Worm (Caenorhabditis elegans) whole organism, L2 larva: ENCODE measurements around the gene F47G9.4.

Experiments
- C34F6.9 ChIP-seq: fragments of 150-350 bp; optimal IDR thresholded peaks from 2 replicates; lab custom pipeline; 2014; ENCODE audit warnings: missing biosample characterization, missing genetic modification characterization
- F13H6.1 ChIP-seq: sonication (generic microtip); optimal IDR thresholded peaks from 2 replicates; lab custom pipeline; 2016; ENCODE audit warnings: missing genetic modification characterization, missing compliant biosample characterization
- R02D3.7 ChIP-seq: fragments of 150-350 bp; optimal IDR thresholded peaks from 2 replicates; lab custom pipeline; 2014; ENCODE audit warnings: missing biosample characterization, missing genetic modification characterization
- ZK546.5 ChIP-seq: sonication (generic microtip); optimal IDR thresholded peaks from 2 replicates; lab custom pipeline; 2017; ENCODE audit warnings: missing biosample characterization, missing genetic modification characterization
- alr-1 ChIP-seq: fragments of 150-350 bp; optimal IDR thresholded peaks from 2 replicates; lab custom pipeline; 2014; ENCODE audit warnings: missing biosample characterization, missing genetic modification characterization
- aly-2 ChIP-seq: fragments of 150-350 bp; optimal IDR thresholded peaks from 2 replicates; lab custom pipeline; 2014; ENCODE audit warnings: missing biosample characterization, missing genetic modification characterization
- ama-1 ChIP-seq: fragments of 150-350 bp; optimal IDR thresholded peaks from 2 replicates; lab custom pipeline; 2018; ENCODE audit warnings: inconsistent platforms
- blmp-1 ChIP-seq: sonication (generic microtip); optimal IDR thresholded peaks from 2 replicates; lab custom pipeline; 2017; ENCODE audit warnings: missing genetic modification characterization, mild to moderate bottlenecking, missing compliant biosample characterization, antibody characterized with exemption, moderate library complexity; ENCODE audit not compliant: insufficient read depth
- ceh-16 ChIP-seq: fragments of 150-350 bp; optimal IDR thresholded peaks from 2 replicates; lab custom pipeline; 2014; ENCODE audit warnings: missing biosample characterization, missing genetic modification characterization
- crh-2 ChIP-seq: sonication (generic microtip); optimal IDR thresholded peaks from 2 replicates; lab custom pipeline; 2017; ENCODE audit warnings: missing biosample characterization, missing genetic modification characterization
- dmd-4 ChIP-seq: sonication (generic microtip); optimal IDR thresholded peaks from 2 replicates; lab custom pipeline; 2017; ENCODE audit warnings: missing biosample characterization, missing genetic modification characterization
- fos-1 ChIP-seq: fragments of 150-350 bp; optimal IDR thresholded peaks from 2 replicates; lab custom pipeline; 2014; ENCODE audit warnings: missing biosample characterization, missing genetic modification characterization
- lin-13 ChIP-seq: fragments of 150-350 bp; optimal IDR thresholded peaks from 2 replicates; lab custom pipeline; 2014; ENCODE audit warnings: missing biosample characterization, missing genetic modification reagents, missing genetic modification characterization
- lin-39 ChIP-seq: fragments of 150-350 bp; optimal IDR thresholded peaks from 2 replicates; lab custom pipeline; 2014; ENCODE audit warnings: missing biosample characterization, missing genetic modification reagents, missing genetic modification characterization
- mbf-1 ChIP-seq: sonication (generic microtip); optimal IDR thresholded peaks from 2 replicates; lab custom pipeline; 2017; ENCODE audit warnings: missing biosample characterization, missing genetic modification characterization
- mdl-1 ChIP-seq, 2 experiments: fragments of 150-350 bp in 1 of 2; sonication (generic microtip) in 1 of 2; optimal IDR thresholded peaks; 2 replicates each; lab custom pipeline; 2017; ENCODE audit warnings: missing biosample characterization in 2 of 2, missing genetic modification characterization in 2 of 2
- nhr-10 ChIP-seq: sonication (generic microtip); optimal IDR thresholded peaks from 2 replicates; lab custom pipeline; 2017; ENCODE audit warnings: missing biosample characterization, missing genetic modification characterization
- nhr-11 ChIP-seq: fragments of 150-350 bp; optimal IDR thresholded peaks from 2 replicates; lab custom pipeline; 2014; ENCODE audit warnings: missing biosample characterization, missing genetic modification characterization
- nhr-12 ChIP-seq: fragments of 150-350 bp; optimal IDR thresholded peaks from 2 replicates; lab custom pipeline; 2014; ENCODE audit warnings: missing biosample characterization, missing genetic modification characterization
- nhr-129 ChIP-seq: fragments of 150-350 bp; optimal IDR thresholded peaks from 2 replicates; lab custom pipeline; 2014; ENCODE audit warnings: missing biosample characterization, missing genetic modification characterization
- nhr-21 ChIP-seq: fragments of 150-350 bp; optimal IDR thresholded peaks from 2 replicates; lab custom pipeline; 2014; ENCODE audit warnings: missing biosample characterization, missing genetic modification characterization
- nhr-237 ChIP-seq: fragments of 150-350 bp; optimal IDR thresholded peaks from 2 replicates; lab custom pipeline; 2014; ENCODE audit warnings: missing biosample characterization, missing genetic modification characterization
- nhr-25 ChIP-seq: fragments of 150-350 bp; sonication (generic microtip); optimal IDR thresholded peaks from 3 replicates; lab custom pipeline; 2014; ENCODE audit warnings: missing biosample characterization, missing genetic modification characterization
- nhr-6 ChIP-seq: fragments of 150-350 bp; optimal IDR thresholded peaks from 2 replicates; lab custom pipeline; 2014; ENCODE audit warnings: missing biosample characterization, missing genetic modification characterization
- peb-1 ChIP-seq: fragments of 150-350 bp; optimal IDR thresholded peaks from 2 replicates; lab custom pipeline; 2014; ENCODE audit warnings: missing biosample characterization, missing genetic modification characterization
- sem-4 ChIP-seq: fragments of 150-350 bp; optimal IDR thresholded peaks from 2 replicates; lab custom pipeline; 2014; ENCODE audit warnings: missing biosample characterization, missing genetic modification reagents, missing genetic modification characterization
- skn-1 ChIP-seq: sonication (generic microtip); optimal IDR thresholded peaks from 2 replicates; lab custom pipeline; 2017; ENCODE audit warnings: missing biosample characterization, missing genetic modification characterization
- sma-9 ChIP-seq, 2 experiments: fragments of 150-350 bp in 1 of 2; sonication (generic microtip) in 1 of 2; optimal IDR thresholded peaks; 2 replicates each; lab custom pipeline; 2014 to 2016; ENCODE audit warnings: missing genetic modification characterization in 2 of 2, mild to moderate bottlenecking in 1 of 2, missing biosample characterization in 1 of 2, missing compliant biosample characterization in 1 of 2, missing genetic modification reagents in 1 of 2, moderate library complexity in 1 of 2
- snpc-4 ChIP-seq: fragments of 150-350 bp; optimal IDR thresholded peaks from 2 replicates; lab custom pipeline; 2014; ENCODE audit warnings: missing biosample characterization, missing genetic modification characterization
- unc-39 ChIP-seq: fragments of 150-350 bp; optimal IDR thresholded peaks from 2 replicates; lab custom pipeline; 2014; ENCODE audit warnings: missing biosample characterization, missing genetic modification characterization
- unc-62 ChIP-seq: fragments of 150-350 bp; optimal IDR thresholded peaks from 2 replicates; lab custom pipeline; 2014; ENCODE audit warnings: missing biosample characterization, missing genetic modification reagents, missing genetic modification characterization
- zag-1 ChIP-seq: fragments of 150-350 bp; optimal IDR thresholded peaks from 2 replicates; lab custom pipeline; 2014; ENCODE audit warnings: missing biosample characterization, missing genetic modification characterization
- ztf-1 ChIP-seq: fragments of 200-800 bp; sonication (Bioruptor generic); conservative IDR thresholded peaks from 2 replicates; pipeline ENCODE4 v1.3.6; 2022; ENCODE audit warnings: missing genetic modification characterization, missing compliant biosample characterization
- ztf-11 ChIP-seq: sonication (generic microtip); optimal IDR thresholded peaks from 2 replicates; lab custom pipeline; 2017; ENCODE audit warnings: missing biosample characterization, missing genetic modification characterization

The F47G9.4 gene

DNA sequence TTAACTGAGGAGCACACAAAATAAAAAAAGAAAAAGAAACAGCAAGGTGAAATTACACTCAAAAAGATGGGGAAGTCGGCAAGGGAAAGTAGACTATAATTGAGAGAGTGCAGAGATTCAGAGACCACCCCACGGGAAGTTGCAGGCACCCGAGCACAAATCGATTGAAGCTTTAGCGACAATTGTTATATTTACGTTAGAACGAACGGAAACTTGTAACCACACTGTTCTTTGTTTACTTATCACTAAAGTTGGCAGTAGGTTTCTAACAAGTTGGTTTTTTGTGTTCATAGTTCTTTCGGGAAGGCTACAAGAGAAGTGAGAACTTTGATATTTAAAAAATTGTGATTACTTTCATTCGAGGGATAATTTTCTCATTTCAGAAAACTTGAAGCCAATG is at the start of gene F47G9.4:
F47G9.4 (minus strand) TSS at position 98 of the 400 bp plus-strand sequence.
- TF ChIP-seq F13H6.1 (tag; lab: Kevin White, UChicago) (peak; percentile 50), nhr-129 (tag; lab: Kevin White, UChicago) (peak; percentile 8), nhr-11 (tag; lab: Kevin White, UChicago) (no peak), ceh-16 (tag; lab: Kevin White, UChicago) (no peak)

DNA sequence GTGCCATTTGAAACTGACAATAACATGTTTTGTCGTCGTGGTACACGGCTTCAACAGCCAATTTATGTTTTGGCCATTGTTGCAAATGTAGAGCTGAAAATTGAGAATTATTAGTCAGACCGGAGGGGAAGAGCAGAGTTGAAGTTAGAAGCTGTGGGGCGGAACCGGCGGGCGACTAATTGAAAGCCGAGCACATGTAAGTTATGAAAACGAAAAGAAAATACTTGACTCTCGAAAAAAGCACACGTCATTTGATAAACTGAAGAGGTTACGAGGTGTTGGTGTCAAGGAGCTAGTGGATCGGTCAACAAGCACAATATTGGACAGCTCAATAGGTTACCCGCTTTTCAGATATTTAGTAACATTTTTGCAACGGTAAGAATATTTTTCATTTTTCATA is 44.5 kb upstream of the F47G9.4 start, which contains the start of gene dop-5:
dop-5 (minus strand) TSS at position 101 of the 400 bp plus-strand sequence.
- TF ChIP-seq blmp-1 (tag; lab: Kevin White, UChicago) = no peak
- TF ChIP-seq nhr-129 (tag; lab: Kevin White, UChicago) = no peak
- no peak for TF ChIP-seq nhr-11 (tag; lab: Kevin White, UChicago)
- no peak for TF ChIP-seq ztf-11 (tag; lab: Kevin White, UChicago)
- TF ChIP-seq nhr-10 (tag; lab: Kevin White, UChicago) = no peak
- TF ChIP-seq crh-2 (tag; lab: Kevin White, UChicago) = no peak
- TF ChIP-seq C34F6.9 (tag; lab: Kevin White, UChicago) = no peak
- no peak for TF ChIP-seq R02D3.7 (tag; lab: Kevin White, UChicago)
- TF ChIP-seq lin-39 (tag; lab: Kevin White, UChicago) = no peak
- TF ChIP-seq unc-62 (GFP tag; lab: Kevin White, UChicago) = no peak
- TF ChIP-seq dmd-4 (tag; lab: Kevin White, UChicago) = no peak
- TF ChIP-seq snpc-4 (tag; lab: Kevin White, UChicago) = no peak
- TF ChIP-seq, all 48 proteins: peak for 0

DNA sequence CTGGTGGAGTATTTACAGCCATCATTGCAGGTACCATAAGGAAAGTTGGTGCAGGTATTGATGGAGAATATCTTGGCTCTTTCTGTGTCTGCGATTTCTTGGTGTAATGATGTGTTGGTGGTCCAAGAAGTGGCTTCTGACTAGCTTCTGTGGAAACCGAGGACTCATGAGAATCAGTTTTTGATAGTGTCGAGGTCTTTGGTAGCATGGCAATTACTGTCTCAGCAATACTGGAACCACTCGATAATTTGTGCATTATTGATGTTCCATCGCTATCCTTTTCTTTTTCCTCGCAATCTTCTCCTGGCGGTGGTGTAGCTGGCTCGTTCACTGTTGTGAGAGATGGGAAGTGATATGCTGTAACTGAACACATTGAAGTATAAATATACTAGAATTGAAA is 42.0 kb upstream of the F47G9.4 start:
- TF ChIP-seq sem-4 = no peak
- no peak for TF ChIP-seq C34F6.9 (tag; lab: Kevin White, UChicago)
- no peak for TF ChIP-seq ztf-11 (tag; lab: Kevin White, UChicago)
- no peak for TF ChIP-seq ceh-16 (tag; lab: Kevin White, UChicago)
- TF ChIP-seq, all 48 proteins: peak for 0

DNA sequence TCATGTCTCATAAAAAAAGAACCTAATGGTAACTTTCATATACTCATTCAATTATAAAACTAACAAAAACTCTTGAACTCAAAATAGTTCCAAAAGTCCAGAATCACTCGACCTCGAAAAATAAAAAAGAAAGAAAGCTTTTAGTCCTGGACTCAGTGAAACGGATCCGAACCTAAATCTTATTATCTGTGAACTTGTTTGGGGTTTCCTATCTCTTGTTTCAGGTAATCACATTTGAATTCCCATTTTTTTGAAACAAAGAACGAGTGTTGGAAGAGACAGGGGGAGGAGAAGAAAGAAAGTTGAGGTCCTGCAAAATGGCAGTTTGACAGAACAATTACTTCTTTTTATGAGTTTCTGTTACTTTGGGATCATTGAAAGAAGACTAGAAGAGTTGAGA is 32.6 kb upstream of the F47G9.4 start:
- no peak for TF ChIP-seq mbf-1
- no peak for TF ChIP-seq lin-13 (GFP tag; lab: Kevin White, UChicago)
- no peak for TF ChIP-seq lin-39 (tag; lab: Kevin White, UChicago)
- TF ChIP-seq nhr-129 (tag; lab: Kevin White, UChicago) = no peak
- TF ChIP-seq ztf-1 (GFP tag; lab: Robert Waterston, UW) = no peak
- TF ChIP-seq mdl-1 (tag; optimal IDR thresholded peaks at IDR 0.05; lab: Kevin White, UChicago) = no peak
- no peak for TF ChIP-seq dmd-4 (tag; lab: Kevin White, UChicago)
- TF ChIP-seq fos-1 (tag; lab: Kevin White, UChicago) = no peak
- no peak for TF ChIP-seq ZK546.5 (tag; lab: Kevin White, UChicago)
- TF ChIP-seq zag-1 (tag; lab: Kevin White, UChicago) = no peak
- no peak for TF ChIP-seq sma-9 (GFP tag; optimal IDR thresholded peaks at IDR 0.05; lab: Kevin White, UChicago)
- TF ChIP-seq sma-9 (tag; optimal IDR thresholded peaks at IDR 0.05; lab: Kevin White, UChicago) = no peak
- no peak for TF ChIP-seq unc-39 (tag; lab: Kevin White, UChicago)
- no peak for TF ChIP-seq F13H6.1 (tag; lab: Kevin White, UChicago)

DNA sequence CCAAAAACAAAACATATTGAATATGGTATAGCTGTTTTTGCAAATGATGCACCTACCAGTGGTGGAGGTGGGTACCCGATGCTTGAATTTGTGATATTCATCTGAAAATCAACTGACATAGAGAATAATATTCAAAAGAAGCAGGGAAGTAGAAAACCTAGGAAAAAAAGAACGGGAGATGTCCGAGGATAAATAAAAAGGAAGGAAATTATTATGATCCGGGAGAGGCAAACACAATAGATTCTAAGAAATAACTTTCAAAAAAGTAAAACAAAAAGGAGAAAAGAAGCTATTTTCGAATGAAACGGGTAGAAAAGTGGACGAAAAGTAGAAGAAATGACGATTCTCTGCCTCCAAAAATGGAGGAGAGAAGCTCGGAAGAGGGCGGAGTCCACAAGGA is 31.3 kb upstream of the F47G9.4 start, which contains the start of gene npr-25:
npr-25 (minus strand) TSS at position 101 of the 400 bp plus-strand sequence.
- TF ChIP-seq peb-1 (tag; lab: Kevin White, UChicago) (no peak), nhr-25 (tag; lab: Kevin White, UChicago) (no peak), skn-1 (tag; lab: Kevin White, UChicago) (no peak), nhr-10 (tag; lab: Kevin White, UChicago) (no peak)

DNA sequence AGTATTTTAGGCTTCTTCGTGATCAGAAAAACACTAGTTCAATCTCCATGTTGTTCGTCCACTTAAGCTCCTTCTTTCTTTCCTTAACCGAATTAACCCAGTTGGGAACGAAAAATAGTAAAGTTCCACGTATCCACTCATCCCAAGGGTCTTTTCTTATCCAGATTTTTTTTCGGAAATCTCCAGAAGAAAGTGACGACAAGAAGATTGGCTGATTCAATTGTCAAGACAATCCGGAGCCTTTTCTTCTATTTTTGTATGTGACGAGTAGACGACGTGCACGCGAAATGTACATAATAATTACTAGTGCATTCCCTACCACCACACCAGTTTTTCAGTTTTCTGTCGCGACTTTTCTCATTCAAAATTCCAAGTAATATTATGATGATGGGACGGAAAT is 29.6 kb upstream of the F47G9.4 start:
- no peak for TF ChIP-seq F13H6.1 (tag; lab: Kevin White, UChicago)
- no peak for TF ChIP-seq R02D3.7 (tag; lab: Kevin White, UChicago)
- no peak for TF ChIP-seq skn-1 (tag; lab: Kevin White, UChicago)
- no peak for TF ChIP-seq zag-1 (tag; lab: Kevin White, UChicago)

DNA sequence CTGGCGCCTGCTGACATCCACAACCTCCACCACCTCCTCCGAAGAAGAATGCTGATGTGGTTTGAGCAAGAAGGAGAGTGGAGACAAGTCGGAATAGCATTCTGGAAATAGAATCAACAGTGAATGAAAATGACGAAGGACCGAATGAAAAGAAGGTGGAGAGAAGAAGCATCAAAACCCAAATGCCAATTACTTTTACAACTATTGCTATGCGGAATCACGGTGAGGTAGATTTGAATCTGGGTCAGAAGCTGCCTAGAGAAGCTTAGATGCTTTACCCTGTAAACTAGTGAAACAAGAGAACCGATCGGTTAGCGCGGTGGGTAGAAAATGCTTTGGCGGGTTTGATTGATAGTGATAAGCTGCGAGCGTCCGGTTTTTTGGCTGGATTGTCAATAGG is 25.3 kb upstream of the F47G9.4 start, which contains the start of gene grl-7:
grl-7 (minus strand) TSS at position 101 of the 400 bp plus-strand sequence.
- TF ChIP-seq blmp-1 (tag; lab: Kevin White, UChicago) (no peak), nhr-21 (tag; lab: Kevin White, UChicago) (no peak), sma-9 (GFP tag; optimal IDR thresholded peaks at IDR 0.05; lab: Kevin White, UChicago) (no peak), sma-9 (tag; optimal IDR thresholded peaks at IDR 0.05; lab: Kevin White, UChicago) (no peak), aly-2 (tag; lab: Kevin White, UChicago) (no peak), nhr-6 (tag; lab: Kevin White, UChicago) (no peak), fos-1 (tag; lab: Kevin White, UChicago) (no peak), alr-1 (tag; lab: Kevin White, UChicago) (no peak), crh-2 (tag; lab: Kevin White, UChicago) (no peak), mdl-1 (tag; optimal IDR thresholded peaks at IDR 0.05; lab: Kevin White, UChicago) (no peak), nhr-129 (tag; lab: Kevin White, UChicago) (no peak), sem-4 (no peak), ama-1 (lab: Kevin White, UChicago) (no peak), ceh-16 (tag; lab: Kevin White, UChicago) (no peak), nhr-10 (tag; lab: Kevin White, UChicago) (no peak), nhr-237 (tag; lab: Kevin White, UChicago) (no peak), R02D3.7 (tag; lab: Kevin White, UChicago) (no peak), ZK546.5 (tag; lab: Kevin White, UChicago) (no peak), nhr-12 (no peak), lin-39 (tag; lab: Kevin White, UChicago) (no peak), snpc-4 (tag; lab: Kevin White, UChicago) (no peak)
